Fruit fly (Drosophila melanogaster): Measurements from ENCODE around the gene Orct.

The Orct gene

DNA sequence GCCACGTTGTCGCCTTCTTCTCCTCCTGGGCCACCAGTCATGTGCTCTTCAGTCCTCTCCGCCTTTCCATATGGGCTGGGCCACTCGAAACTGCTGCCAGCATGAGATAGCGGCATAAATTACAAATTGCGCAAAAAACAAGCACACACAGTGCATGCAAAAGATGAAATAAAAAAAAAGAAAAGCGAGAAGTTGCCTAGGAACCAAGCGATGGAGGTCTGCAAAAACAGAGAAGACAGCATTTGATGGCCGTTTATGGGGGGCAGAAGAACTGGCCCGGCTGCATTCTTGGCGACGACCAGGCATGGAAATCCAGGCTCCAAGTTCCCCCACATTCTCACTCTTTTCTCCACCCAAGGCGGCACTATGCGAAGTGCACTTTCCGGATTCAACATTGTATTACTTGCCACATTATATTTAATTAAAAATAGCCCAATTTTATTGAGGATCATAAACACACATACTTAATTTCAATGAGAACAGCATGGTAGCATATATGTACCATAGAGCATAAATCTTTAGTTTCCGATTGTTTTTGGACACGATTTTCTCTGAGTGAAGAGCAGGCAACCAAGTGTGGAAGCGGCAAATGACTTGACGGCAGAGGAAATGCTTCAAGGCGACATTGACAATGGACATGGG lies 14.6 kb upstream of the Orct start:
- TF ChIP-seq achi (GFP tag; optimal IDR thresholded peaks at IDR 0.05) (peak; percentile 62), CG3032 (tag; optimal IDR thresholded peaks at IDR 0.05) (peak; percentile 46), CG8119 (GFP tag; IDR thresholded peaks at IDR 0.05) (peak; percentile 48; the same call in 2 of the 3 replicates), Hr38 (GFP tag; optimal IDR thresholded peaks at IDR 0.05) (no peak), CG10669 (GFP tag; optimal IDR thresholded peaks at IDR 0.05) (peak; percentile 51), acj6 (GFP tag; optimal IDR thresholded peaks at IDR 0.05) (peak; percentile 40), Eip78C (GFP tag) (peak; percentile 79), CG6163 (GFP tag; IDR thresholded peaks at IDR 0.05) (peak; percentile 54; the same call in 2 of the 3 replicates), Gug (GFP tag; IDR thresholded peaks at IDR 0.05) (peak; percentile 51), Blimp-1 (GFP tag; optimal IDR thresholded peaks at IDR 0.05) (no peak), CG8319 (GFP tag; optimal IDR thresholded peaks at IDR 0.05) (no peak), CG6276 (GFP tag; optimal IDR thresholded peaks at IDR 0.05) (peak; percentile 52), pdm3 (GFP tag; optimal IDR thresholded peaks at IDR 0.05) (peak; percentile 51), Lpt (GFP tag; optimal IDR thresholded peaks at IDR 0.05) (peak; percentile 72), CG6808 (GFP tag; optimal IDR thresholded peaks at IDR 0.05) (peak; percentile 51), CG9139 (GFP tag; optimal IDR thresholded peaks at IDR 0.05) (no peak), CG11762 (GFP tag; optimal IDR thresholded peaks at IDR 0.05; ENCODE audit: insufficient read depth) (peak; percentile 15), spab (GFP tag; optimal IDR thresholded peaks at IDR 0.05) (peak; percentile 32), ss (GFP tag; optimal IDR thresholded peaks at IDR 0.05) (peak; percentile 41 to 79), Hr4 (GFP tag; optimal IDR thresholded peaks at IDR 0.05) (peak; percentile 44), dac (GFP tag; optimal IDR thresholded peaks at IDR 0.05) (no peak), CG32006 (GFP tag; optimal IDR thresholded peaks at IDR 0.05) (peak; percentile 73), Eip75B (GFP tag; optimal IDR thresholded peaks at IDR 0.05) (peak; percentile 62), CG11902 (GFP tag; optimal IDR thresholded peaks at IDR 0.05) (no peak), vri (GFP tag; optimal IDR thresholded peaks at IDR 0.05) (no peak), Met (GFP tag; optimal IDR thresholded peaks at IDR 0.05) (no peak), Sox102F (GFP tag; optimal IDR thresholded peaks at IDR 0.05) (no peak), Hr39 (GFP tag; optimal IDR thresholded peaks at IDR 0.05) (no peak), Sox14 (GFP tag; optimal IDR thresholded peaks at IDR 0.05) (peak; percentile 73), CG16779 (tag; optimal IDR thresholded peaks at IDR 0.05) (peak; percentile 21), Ets21C (GFP tag; optimal IDR thresholded peaks at IDR 0.05) (no peak), CG7368 (GFP tag; optimal IDR thresholded peaks at IDR 0.05) (no peak), esn (GFP tag; optimal IDR thresholded peaks at IDR 0.05) (no peak), CG11294 (GFP tag; IDR thresholded peaks at IDR 0.05) (0 out of 2 replicates have a peak, but pooled peaks have one; percentile 21), svp (GFP tag) (peak; percentile 32), lz (GFP tag; optimal IDR thresholded peaks at IDR 0.05) (no peak), CG4318 (GFP tag; optimal IDR thresholded peaks at IDR 0.05) (peak; percentile 43), CG31627 (GFP tag; optimal IDR thresholded peaks at IDR 0.05) (no peak), Eip93F (GFP tag; optimal IDR thresholded peaks at IDR 0.05) (no peak), CG6854 (GFP tag; optimal IDR thresholded peaks at IDR 0.05) (no peak), fd85E (GFP tag; optimal IDR thresholded peaks at IDR 0.05) (no peak), fkh (GFP tag; optimal IDR thresholded peaks at IDR 0.05) (no peak), salr (GFP tag; optimal IDR thresholded peaks at IDR 0.05) (peak in 1 of 2 experiments; percentile 58), eg (GFP tag; IDR thresholded peaks at IDR 0.05) (peak; percentile 39; the same call in 1 of the 3 replicates), Smox (GFP tag; optimal IDR thresholded peaks at IDR 0.05) (no peak), CG34406 (GFP tag; optimal IDR thresholded peaks at IDR 0.05) (peak; percentile 8), CG15336 (GFP tag; IDR thresholded peaks at IDR 0.05) (peak; percentile 55), CG3919 (GFP tag; optimal IDR thresholded peaks at IDR 0.05) (peak; percentile 67), CG1621 (tag; optimal IDR thresholded peaks at IDR 0.05) (peak; percentile 2), topi (GFP tag; optimal IDR thresholded peaks at IDR 0.05) (no peak), OdsH (GFP tag; optimal IDR thresholded peaks at IDR 0.05) (peak; percentile 60)

Data from whole organism, prepupa.